Fruit fly (Drosophila melanogaster) whole organism, prepupa: ENCODE results near the gene Tmf.
A peak's percentile ranks its signal among the peaks of the same experiment; 100 is the strongest.

Experiments used
- Blimp-1 ChIP-seq: fragments of 200-800 bp; sonication (Bioruptor generic); optimal IDR thresholded peaks from 3 replicates; lab custom pipeline; 2017; ENCODE audit warnings: missing biosample characterization, missing genetic modification characterization, mild to moderate bottlenecking, moderate library complexity, missing genetic modification reagents
- CG11294 ChIP-seq: fragments of 200-800 bp; sonication (Bioruptor generic); IDR thresholded peaks from 2 replicates; pipeline ENCODE4 v1.3.6; 2022; ENCODE audit warnings: missing biosample characterization, missing genetic modification characterization
- CG11902 ChIP-seq: fragments of 200-800 bp; sonication (Bioruptor generic); optimal IDR thresholded peaks from 3 replicates; lab custom pipeline; 2016; ENCODE audit warnings: missing biosample characterization, missing genetic modification characterization
- CG15336 ChIP-seq: fragments of 200-800 bp; sonication (Bioruptor generic); IDR thresholded peaks from 2 replicates; pipeline ENCODE4 v1.3.6; 2022; ENCODE audit warnings: missing biosample characterization, missing genetic modification characterization
- CG1621 ChIP-seq: fragments of 200-800 bp; sonication (Bioruptor generic); optimal IDR thresholded peaks from 3 replicates; lab custom pipeline; 2018; ENCODE audit warnings: missing biosample characterization, mild to moderate bottlenecking, missing genetic modification characterization
- CG16779 ChIP-seq: fragments of 200-800 bp; sonication (Bioruptor generic); optimal IDR thresholded peaks from 3 replicates; lab custom pipeline; 2017; ENCODE audit warnings: missing biosample characterization, mild to moderate bottlenecking, missing genetic modification characterization
- CG3032 ChIP-seq: fragments of 200-800 bp; optimal IDR thresholded peaks from 2 replicates; lab custom pipeline; 2019; ENCODE audit warnings: missing biosample characterization, mild to moderate bottlenecking, missing genetic modification characterization, moderate library complexity
- CG32006 ChIP-seq: fragments of 200-800 bp; sonication (Bioruptor generic); optimal IDR thresholded peaks from 3 replicates; lab custom pipeline; 2017; ENCODE audit warnings: missing biosample characterization, mild to moderate bottlenecking, missing genetic modification characterization
- CG4318 ChIP-seq: fragments of 200-800 bp; sonication (Bioruptor generic); optimal IDR thresholded peaks from 3 replicates; lab custom pipeline; 2017; ENCODE audit warnings: missing biosample characterization, mild to moderate bottlenecking, missing genetic modification characterization
- CG6163 ChIP-seq: fragments of 200-800 bp; sonication (Bioruptor generic); IDR thresholded peaks from 3 replicates; pipeline ENCODE4 v1.3.6; 2022; ENCODE audit warnings: missing biosample characterization, missing genetic modification characterization
- CG6792 ChIP-seq: fragments of 200-800 bp; sonication (Bioruptor generic); optimal IDR thresholded peaks from 3 replicates; lab custom pipeline; 2016; ENCODE audit warnings: missing biosample characterization, missing genetic modification characterization
- CG6808 ChIP-seq: fragments of 200-800 bp; sonication (Bioruptor generic); optimal IDR thresholded peaks from 3 replicates; lab custom pipeline; 2017; ENCODE audit warnings: missing biosample characterization, missing genetic modification characterization, mild to moderate bottlenecking, moderate library complexity, missing genetic modification reagents
- CG6854 ChIP-seq: fragments of 200-800 bp; sonication (Bioruptor generic); optimal IDR thresholded peaks from 2 replicates; lab custom pipeline; 2017; ENCODE audit warnings: missing biosample characterization, mild to moderate bottlenecking, missing genetic modification characterization
- CG7368 ChIP-seq: fragments of 200-800 bp; sonication (Bioruptor generic); optimal IDR thresholded peaks from 3 replicates; lab custom pipeline; 2016; ENCODE audit warnings: missing biosample characterization, missing genetic modification characterization
- CG8119 ChIP-seq: fragments of 200-800 bp; sonication (Bioruptor generic); IDR thresholded peaks from 3 replicates; pipeline ENCODE4 v1.3.6; 2022; ENCODE audit warnings: missing biosample characterization, missing genetic modification characterization
- CG8319 ChIP-seq: fragments of 200-800 bp; sonication (Bioruptor generic); optimal IDR thresholded peaks from 3 replicates; lab custom pipeline; 2016; ENCODE audit warnings: missing biosample characterization, missing genetic modification characterization
- CG9139 ChIP-seq: fragments of 200-800 bp; sonication (Bioruptor generic); optimal IDR thresholded peaks from 3 replicates; lab custom pipeline; 2017; ENCODE audit warnings: missing biosample characterization, mild to moderate bottlenecking, missing genetic modification characterization
- Eip93F ChIP-seq: fragments of 200-800 bp; sonication (Bioruptor generic); optimal IDR thresholded peaks from 2 replicates; lab custom pipeline; 2016; ENCODE audit warnings: missing biosample characterization, mild to moderate bottlenecking, missing genetic modification characterization
- Ets21C ChIP-seq: fragments of 200-800 bp; sonication (Bioruptor generic); optimal IDR thresholded peaks from 3 replicates; lab custom pipeline; 2016; ENCODE audit warnings: missing biosample characterization, missing genetic modification characterization
- Ets96B ChIP-seq: fragments of 200-800 bp; optimal IDR thresholded peaks from 2 replicates; lab custom pipeline; 2019; ENCODE audit warnings: missing biosample characterization, mild to moderate bottlenecking, missing genetic modification characterization, moderate library complexity
- Gug ChIP-seq: fragments of 200-800 bp; sonication (Bioruptor generic); IDR thresholded peaks from 2 replicates; pipeline ENCODE4 v1.3.6; 2022; ENCODE audit warnings: missing biosample characterization, missing genetic modification characterization
- Hr38 ChIP-seq: sonication (Bioruptor generic); optimal IDR thresholded peaks from 2 replicates; lab custom pipeline; 2016; ENCODE audit warnings: missing biosample characterization, missing genetic modification characterization
- Hr4 ChIP-seq: fragments of 200-800 bp; sonication (Bioruptor generic); optimal IDR thresholded peaks from 3 replicates; lab custom pipeline; 2016; ENCODE audit warnings: missing biosample characterization, missing genetic modification characterization
- Lpt ChIP-seq: fragments of 200-800 bp; sonication (Bioruptor generic); optimal IDR thresholded peaks from 3 replicates; lab custom pipeline; 2016; ENCODE audit warnings: missing biosample characterization, missing genetic modification characterization
- OdsH ChIP-seq: fragments of 200-800 bp; sonication (Bioruptor generic); optimal IDR thresholded peaks from 3 replicates; lab custom pipeline; 2016; ENCODE audit warnings: missing biosample characterization, missing genetic modification characterization
- Smox ChIP-seq: fragments of 200-800 bp; sonication (Bioruptor generic); optimal IDR thresholded peaks from 3 replicates; lab custom pipeline; 2016; ENCODE audit warnings: missing biosample characterization, missing genetic modification characterization
- Sox102F ChIP-seq: fragments of 200-800 bp; sonication (Bioruptor generic); optimal IDR thresholded peaks from 2 replicates; lab custom pipeline; 2016; ENCODE audit warnings: missing biosample characterization, mild to moderate bottlenecking, missing genetic modification characterization
- Sox14 ChIP-seq: fragments of 200-800 bp; sonication (Bioruptor generic); optimal IDR thresholded peaks from 3 replicates; lab custom pipeline; 2016; ENCODE audit warnings: missing biosample characterization, missing genetic modification characterization
- Sox15 ChIP-seq: fragments of 200-800 bp; sonication (Bioruptor generic); optimal IDR thresholded peaks from 3 replicates; lab custom pipeline; 2016; ENCODE audit warnings: missing biosample characterization, missing genetic modification characterization
- achi ChIP-seq: fragments of 200-800 bp; sonication (Bioruptor generic); optimal IDR thresholded peaks from 3 replicates; lab custom pipeline; 2016; ENCODE audit warnings: missing biosample characterization, missing genetic modification characterization
- cyc ChIP-seq: fragments of 200-800 bp; sonication (Bioruptor generic); optimal IDR thresholded peaks from 3 replicates; lab custom pipeline; 2016; ENCODE audit warnings: missing biosample characterization, missing genetic modification characterization
- dsx ChIP-seq: fragments of 200-800 bp; optimal IDR thresholded peaks from 3 replicates; lab custom pipeline; 2019; ENCODE audit warnings: missing biosample characterization, mild to moderate bottlenecking, missing genetic modification characterization, moderate library complexity; ENCODE audit not compliant: poor library complexity, severe bottlenecking
- eg ChIP-seq: fragments of 200-800 bp; sonication (Bioruptor generic); IDR thresholded peaks from 3 replicates; pipeline ENCODE4 v1.3.6; 2022; ENCODE audit warnings: missing biosample characterization, missing genetic modification characterization
- fd59A ChIP-seq: fragments of 200-800 bp; sonication (Bioruptor generic); optimal IDR thresholded peaks from 2 replicates; lab custom pipeline; 2017; ENCODE audit warnings: missing biosample characterization, mild to moderate bottlenecking, missing genetic modification characterization, missing genetic modification reagents
- fd85E ChIP-seq: fragments of 200-800 bp; sonication (Bioruptor generic); optimal IDR thresholded peaks from 3 replicates; lab custom pipeline; 2016; ENCODE audit warnings: missing biosample characterization, missing genetic modification characterization
- fkh ChIP-seq: fragments of 200-800 bp; sonication (Bioruptor generic); optimal IDR thresholded peaks from 3 replicates; lab custom pipeline; 2017; ENCODE audit warnings: missing biosample characterization, mild to moderate bottlenecking, missing genetic modification characterization, moderate library complexity
- lz ChIP-seq: fragments of 200-800 bp; sonication (Bioruptor generic); optimal IDR thresholded peaks from 3 replicates; lab custom pipeline; 2016; ENCODE audit warnings: missing biosample characterization, missing genetic modification characterization
- net ChIP-seq: fragments of 200-800 bp; sonication (Bioruptor generic); optimal IDR thresholded peaks from 3 replicates; lab custom pipeline; 2016; ENCODE audit warnings: missing biosample characterization, missing genetic modification characterization
- pdm3 ChIP-seq: fragments of 200-800 bp; sonication (Bioruptor generic); optimal IDR thresholded peaks from 3 replicates; lab custom pipeline; 2016; ENCODE audit warnings: missing biosample characterization, missing genetic modification characterization
- salr ChIP-seq, 2 experiments: fragments of 200-800 bp; sonication (Bioruptor generic); optimal IDR thresholded peaks; 3 replicates each; lab custom pipeline; 2016 to 2018; ENCODE audit warnings: missing biosample characterization in 2 of 2, missing genetic modification characterization in 2 of 2, mild to moderate bottlenecking in 1 of 2
- spab ChIP-seq: fragments of 200-800 bp; sonication (Bioruptor generic); optimal IDR thresholded peaks from 2 replicates; lab custom pipeline; 2017; ENCODE audit warnings: missing biosample characterization, mild to moderate bottlenecking, missing genetic modification characterization, missing genetic modification reagents
- svp ChIP-seq: fragments of 200-800 bp; sonication (Bioruptor generic); peaks from one replicate; lab custom pipeline; 2016; ENCODE audit warnings: missing biosample characterization, missing genetic modification characterization
- topi ChIP-seq: fragments of 200-800 bp; sonication (Bioruptor generic); optimal IDR thresholded peaks from 3 replicates; lab custom pipeline; 2016; ENCODE audit warnings: missing biosample characterization, missing genetic modification characterization

Tmf gene

DNA sequence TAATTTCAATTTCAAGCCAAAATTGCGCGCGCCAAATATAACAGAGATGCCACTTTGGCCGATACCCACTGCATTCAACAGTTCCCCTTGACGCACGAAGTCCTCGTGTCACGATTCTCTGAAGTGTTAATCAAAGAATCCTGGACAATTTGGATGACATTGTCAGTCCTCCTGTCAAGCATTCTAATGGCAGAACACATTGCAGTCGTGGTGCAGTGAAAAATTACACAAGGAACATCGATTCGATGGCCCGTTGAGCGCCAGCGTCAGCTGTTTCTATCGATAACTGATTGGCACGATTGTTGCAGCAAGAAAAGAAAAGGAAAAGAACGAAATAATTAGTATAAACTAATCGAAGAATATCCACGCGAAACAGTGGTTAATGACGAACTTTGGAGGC lies 19.9 kb upstream of the Tmf start, which contains the start of gene nonC:
Gene nonC, plus strand, starts transcription at position 294 of the 400 bp plus-strand sequence.
- TF ChIP-seq salr (GFP tag; optimal IDR thresholded peaks at IDR 0.05; lab: Kevin White, UChicago) (no peak), CG6163 (no peak), CG6854 (GFP tag; lab: Kevin White, UChicago) (no peak), CG8319 (GFP tag; lab: Kevin White, UChicago) (no peak), lz (GFP tag; lab: Kevin White, UChicago) (no peak), Ets96B (tag; lab: Kevin White, UChicago) (no peak)

DNA sequence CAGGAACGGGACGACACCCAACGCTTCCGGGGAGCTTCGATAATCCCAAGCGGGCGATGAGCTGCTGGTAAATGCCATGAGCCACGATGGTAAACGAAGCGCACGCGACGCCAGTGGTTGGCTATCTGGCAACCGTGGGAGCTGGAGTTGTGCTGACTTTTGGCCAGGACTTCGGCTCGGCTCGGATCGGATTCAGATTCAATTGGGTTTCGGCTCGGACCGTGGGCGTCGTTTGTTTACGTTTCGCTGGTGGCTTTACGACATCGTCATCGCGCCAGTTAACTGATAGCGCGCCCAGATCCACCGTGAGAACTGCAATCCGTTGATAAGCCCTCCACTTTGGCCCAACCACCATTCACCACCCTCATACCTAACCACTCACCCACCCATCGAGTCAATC lies 11.6 kb upstream of the Tmf start, which contains the start of gene mAChR-C:
Gene mAChR-C, minus strand, starts transcription at position 101 of the 400 bp plus-strand sequence.
- no peak for TF ChIP-seq Sox14 (GFP tag; lab: Kevin White, UChicago)
- no peak for TF ChIP-seq achi (GFP tag; lab: Kevin White, UChicago)
- TF ChIP-seq fd85E (GFP tag; lab: Kevin White, UChicago) = no peak
- TF ChIP-seq CG15336 (GFP tag; lab: Robert Waterston, UW) = no peak
- no peak for TF ChIP-seq CG6163
- no peak for TF ChIP-seq topi
- TF ChIP-seq CG6808 (GFP tag; lab: Kevin White, UChicago) = no peak
- no peak for TF ChIP-seq Sox102F (GFP tag; lab: Kevin White, UChicago)
- TF ChIP-seq CG32006 (GFP tag; lab: Kevin White, UChicago) = no peak
- TF ChIP-seq Ets96B (tag; lab: Kevin White, UChicago) = no peak
- no peak for TF ChIP-seq Eip93F (GFP tag; lab: Kevin White, UChicago)
- TF ChIP-seq CG3032 = no peak
- TF ChIP-seq salr (GFP tag; optimal IDR thresholded peaks at IDR 0.05; lab: Kevin White, UChicago) = no peak
- no peak for TF ChIP-seq CG8119 (GFP tag; lab: Robert Waterston, UW)
- no peak for TF ChIP-seq svp

DNA sequence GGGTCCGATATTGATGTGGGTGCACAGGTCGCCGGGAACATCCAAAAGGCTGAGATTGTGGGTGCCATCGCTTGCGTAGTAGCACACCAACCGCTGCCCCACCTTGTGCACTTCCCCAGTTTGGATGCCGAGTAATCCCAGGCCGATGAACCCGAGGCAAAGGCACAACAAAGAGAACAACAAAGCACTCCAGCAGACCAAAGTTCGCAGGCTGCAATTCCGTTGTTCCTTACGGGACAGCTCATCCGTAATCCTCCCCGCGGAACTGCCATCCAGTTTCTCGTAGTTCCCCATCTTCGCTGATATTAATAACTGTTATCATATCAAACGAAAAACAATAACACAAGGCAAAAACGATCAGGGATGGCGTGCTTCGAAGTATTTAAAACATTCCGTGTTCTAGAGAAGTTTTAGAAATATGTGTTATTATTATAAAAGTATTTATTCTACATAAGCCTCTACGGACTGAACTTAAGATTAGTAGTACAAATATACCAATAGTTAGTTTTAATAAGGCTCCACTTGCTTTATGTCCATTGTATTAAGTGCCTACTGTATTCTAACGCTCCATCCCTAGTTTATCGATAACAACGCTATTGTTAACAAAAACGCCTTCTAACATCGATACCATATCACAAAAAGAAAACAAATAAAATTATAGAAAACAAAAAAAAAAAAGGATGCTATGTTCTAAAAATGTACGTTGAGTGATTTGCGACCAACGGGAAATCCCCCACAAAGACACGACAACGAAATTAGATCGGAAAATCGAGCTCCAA lies 5.2 kb downstream of the Tmf start, which contains the start of the genes Cht11 and CG4558:
Gene Cht11, minus strand, starts transcription at position 340 of the 779 bp plus-strand sequence.
Gene CG4558, plus strand, starts transcription at position 593 of the 779 bp plus-strand sequence.
- peak; percentile 58 for TF ChIP-seq fd59A (GFP tag; lab: Kevin White, UChicago)
- TF ChIP-seq CG8319 (GFP tag; lab: Kevin White, UChicago) = peak; percentile 72
- peak; percentile 78 for TF ChIP-seq dsx
- TF ChIP-seq Ets21C (GFP tag; lab: Kevin White, UChicago) = peak; percentile 77
- peak; percentile 51 for TF ChIP-seq CG1621 (tag; lab: Kevin White, UChicago)
- TF ChIP-seq Sox102F (GFP tag; lab: Kevin White, UChicago) = peak; percentile 86
- peak; percentile 59 for TF ChIP-seq CG16779 (tag; lab: Kevin White, UChicago)
- TF ChIP-seq CG11902 = peak; percentile 66
- peak; percentile 79 for TF ChIP-seq Gug (GFP tag; lab: Robert Waterston, UW)
- TF ChIP-seq CG4318 (GFP tag; lab: Kevin White, UChicago) = peak; percentile 70
- TF ChIP-seq Hr38 (GFP tag; lab: Kevin White, UChicago) = no peak
- peak; percentile 90 for TF ChIP-seq eg (GFP tag; lab: Robert Waterston, UW)
- peak; percentile 92 for TF ChIP-seq svp
- peak; percentile 60 for TF ChIP-seq CG7368 (GFP tag; lab: Kevin White, UChicago)
- TF ChIP-seq Hr4 (GFP tag; lab: Kevin White, UChicago) = peak; percentile 81
- TF ChIP-seq Sox14 (GFP tag; lab: Kevin White, UChicago) = peak; percentile 91
- peak; percentile 83 for TF ChIP-seq net (GFP tag; lab: Kevin White, UChicago)
- TF ChIP-seq CG6854 (GFP tag; lab: Kevin White, UChicago) = peak; percentile 67
- peak; percentile 60 for TF ChIP-seq CG9139 (GFP tag; lab: Kevin White, UChicago)
- TF ChIP-seq topi = peak; percentile 87
- TF ChIP-seq Ets96B (tag; lab: Kevin White, UChicago) = peak; percentile 83
- TF ChIP-seq CG6163 = peak; percentile 86
- peak; percentile 39 for TF ChIP-seq Blimp-1
- TF ChIP-seq fkh = peak; percentile 74
- peak; percentile 87 for TF ChIP-seq OdsH (GFP tag; lab: Kevin White, UChicago)
- TF ChIP-seq Lpt = peak; percentile 74
- TF ChIP-seq CG32006 (GFP tag; lab: Kevin White, UChicago) = peak; percentile 83
- peak; percentile 83 for TF ChIP-seq cyc (GFP tag; lab: Kevin White, UChicago)
- TF ChIP-seq Sox15 (GFP tag; lab: Kevin White, UChicago) = peak; percentile 74
- TF ChIP-seq spab (GFP tag; lab: Kevin White, UChicago) = peak; percentile 67
- peak; percentile 34 for TF ChIP-seq fd85E (GFP tag; lab: Kevin White, UChicago)
- TF ChIP-seq CG11294 (GFP tag; lab: Robert Waterston, UW) = peak; percentile 69
- TF ChIP-seq CG8119 (GFP tag; lab: Robert Waterston, UW) = peak; percentile 82
- peak; percentile 87 for TF ChIP-seq Smox (GFP tag; lab: Kevin White, UChicago)
- TF ChIP-seq Eip93F (GFP tag; lab: Kevin White, UChicago) = peak; percentile 57
- TF ChIP-seq pdm3 = peak; percentile 88
- TF ChIP-seq salr (GFP tag; optimal IDR thresholded peaks at IDR 0.05; lab: Kevin White, UChicago) = peak; percentile 53 to 81
- peak; percentile 80 for TF ChIP-seq CG6792
- peak; percentile 83 for TF ChIP-seq CG3032
